Worm (Caenorhabditis elegans): ENCODE data around the gene hil-2.

Gene hil-2

DNA sequence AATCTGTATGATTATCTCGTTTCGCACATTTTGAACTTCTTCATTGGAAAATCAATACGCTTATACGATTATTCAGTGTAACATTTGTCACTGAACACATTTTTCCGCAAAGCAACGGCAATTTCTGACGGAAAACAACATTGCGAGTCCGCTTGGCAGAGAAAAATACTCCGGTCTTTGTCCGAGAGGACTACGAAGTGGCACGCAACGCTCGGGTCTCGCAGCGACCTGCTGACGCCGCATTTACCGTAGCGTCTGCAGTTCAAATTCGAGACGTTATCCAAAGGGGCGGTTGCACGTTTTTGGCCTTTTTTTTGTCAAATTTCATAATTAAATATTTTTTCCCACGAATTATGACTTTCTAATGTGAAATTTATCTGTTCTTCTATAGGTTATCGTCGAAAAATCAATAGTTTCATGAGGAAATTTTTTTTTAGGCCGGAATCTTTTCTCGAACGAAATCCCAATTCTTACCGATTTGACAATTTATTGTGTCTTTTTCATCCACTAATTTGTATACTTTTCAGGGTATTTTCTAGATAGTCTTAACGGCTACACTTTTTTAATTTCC, 29.7 kb downstream of the hil-2 start, which contains the start of gene sqd-1 (continued):
- no peak for TF ChIP-seq nfya-2 (GFP tag; IDR thresholded peaks at IDR 0.05)
- TF ChIP-seq Y95B8A.8 (GFP tag; IDR thresholded peaks at IDR 0.05), result peak; percentile 92
- no peak for TF ChIP-seq ccch-3 (GFP tag; optimal IDR thresholded peaks at IDR 0.05)
- TF ChIP-seq Y67H2A.10 (GFP tag; conservative IDR thresholded peaks at IDR 0.05), result peak; percentile 84
- TF ChIP-seq ceh-40 (GFP tag; IDR thresholded peaks at IDR 0.05), result 0 out of 2 replicates have a peak, but pooled peaks have one; percentile 55
- peak; percentile 84 for TF ChIP-seq madf-10 (tag; optimal IDR thresholded peaks at IDR 0.05)
- TF ChIP-seq snpc-4 (GFP tag; optimal IDR thresholded peaks at IDR 0.05), result peak; percentile 79
- TF ChIP-seq snpc-4 (tag; optimal IDR thresholded peaks at IDR 0.05), result peak; percentile 83 to 91 (median 86)
- peak; percentile 2 for TF ChIP-seq lsy-27 (tag; optimal IDR thresholded peaks at IDR 0.05; ENCODE audit: borderline replicate concordance, insufficient read depth)
- peak; percentile 75 for TF ChIP-seq gei-17 (GFP tag; optimal IDR thresholded peaks at IDR 0.05)
- TF ChIP-seq K12H6.12 (tag; optimal IDR thresholded peaks at IDR 0.05), result peak; percentile 91
- TF ChIP-seq nhr-90 (tag; optimal IDR thresholded peaks at IDR 0.05), result peak; percentile 16
- peak; percentile 9 for TF ChIP-seq T26A5.8 (tag; optimal IDR thresholded peaks at IDR 0.05)
- no peak for TF ChIP-seq ets-4 (GFP tag; optimal IDR thresholded peaks at IDR 0.05)
- peak; percentile 96 for TF ChIP-seq dox-1 (GFP tag; IDR thresholded peaks at IDR 0.05)
- TF ChIP-seq somi-1 (GFP tag; optimal IDR thresholded peaks at IDR 0.05), result peak; percentile 22
- no peak for TF ChIP-seq F55B11.4 (tag; optimal IDR thresholded peaks at IDR 0.05; ENCODE audit: borderline replicate concordance, insufficient read depth)
- peak in 2 of 3 experiments; percentile 67 to 89 for TF ChIP-seq lin-35 (GFP tag; optimal IDR thresholded peaks at IDR 0.05)
- TF ChIP-seq ceh-27 (GFP tag; optimal IDR thresholded peaks at IDR 0.05), result peak; percentile 96
- TF ChIP-seq nhr-120 (GFP tag; IDR thresholded peaks at IDR 0.05), result no peak
- TF ChIP-seq ama-1 (optimal IDR thresholded peaks at IDR 0.05), result no peak
- no peak for TF ChIP-seq ama-1 (GFP tag; optimal IDR thresholded peaks at IDR 0.05)
- 0 out of 2 replicates have a peak, but pooled peaks have one; percentile 36 for TF ChIP-seq aptf-3 (GFP tag; IDR thresholded peaks at IDR 0.05)
- TF ChIP-seq ztf-3 (GFP tag; optimal IDR thresholded peaks at IDR 0.05), result no peak
- peak; percentile 57; the same call in 1 of the 2 replicates for TF ChIP-seq B0019.2 (GFP tag; conservative IDR thresholded peaks at IDR 0.05)
- peak; percentile 43 for TF ChIP-seq efl-1 (GFP tag; optimal IDR thresholded peaks at IDR 0.05)
- TF ChIP-seq cebp-2 (GFP tag; IDR thresholded peaks at IDR 0.05), result peak; percentile 65; the same call in 1 of the 2 replicates
- TF ChIP-seq ztf-22 (GFP tag; optimal IDR thresholded peaks at IDR 0.05), result peak; percentile 55
- TF ChIP-seq F37B4.10 (GFP tag; IDR thresholded peaks at IDR 0.05), result 0 out of 2 replicates have a peak, but pooled peaks have one; percentile 71
- peak; percentile 84 to 93 for TF ChIP-seq let-607 (tag; optimal IDR thresholded peaks at IDR 0.05)
- peak; percentile 81; the same call in 1 of the 2 replicates for TF ChIP-seq sea-2 (GFP tag; IDR thresholded peaks at IDR 0.05)
- TF ChIP-seq dpl-1 (GFP tag; optimal IDR thresholded peaks at IDR 0.05), result peak; percentile 61
- peak; percentile 91 for TF ChIP-seq madf-3 (GFP tag; IDR thresholded peaks at IDR 0.05)
- peak; percentile 88 for TF ChIP-seq attf-5 (GFP tag; optimal IDR thresholded peaks at IDR 0.05)
- TF ChIP-seq zim-3 (tag; optimal IDR thresholded peaks at IDR 0.05), result peak; percentile 89
- peak; percentile 59 for TF ChIP-seq madf-8 (GFP tag; conservative IDR thresholded peaks at IDR 0.05)
- peak; percentile 88; the same call in 1 of the 2 replicates for TF ChIP-seq hmg-20 (GFP tag; IDR thresholded peaks at IDR 0.05)
- peak; percentile 75 for TF ChIP-seq attf-3 (GFP tag; conservative IDR thresholded peaks at IDR 0.05)
- no peak for TF ChIP-seq F57A8.1 (GFP tag; optimal IDR thresholded peaks at IDR 0.05)
- TF ChIP-seq D2030.7 (GFP tag; IDR thresholded peaks at IDR 0.05), result peak; percentile 89
- peak; percentile 78 for TF ChIP-seq atf-7 (tag; optimal IDR thresholded peaks at IDR 0.05)
